Fruit fly (Drosophila melanogaster) whole organism: ENCODE results near the gene CG5909.

Source experiments
- CG8478 ChIP-seq: fragments of >200 bp; optimal IDR thresholded peaks from 2 replicates; lab custom pipeline; 2018; ENCODE audit warnings: inconsistent platforms
- Dll ChIP-seq: fragments of >200 bp; optimal IDR thresholded peaks from 2 replicates; lab custom pipeline; 2017
- EcR ChIP-seq, 2 experiments: fragments of >200 bp; optimal IDR thresholded peaks; 2 replicates each; lab custom pipeline; 2017; ENCODE audit warnings: missing biosample characterization in 2 of 2, missing genetic modification characterization in 2 of 2, missing genetic modification reagents in 2 of 2
- pan ChIP-seq: fragments of >200 bp; optimal IDR thresholded peaks from 2 replicates; lab custom pipeline; 2017
- psq ChIP-seq: fragments of >200 bp; optimal IDR thresholded peaks from 2 replicates; lab custom pipeline; 2017
- usp ChIP-seq: fragments of >200 bp; optimal IDR thresholded peaks from 2 replicates; lab custom pipeline; 2017; ENCODE audit warnings: missing biosample characterization, missing genetic modification characterization, mixed read lengths

CG5909 gene

dm6 chr3R:27178546-27179375 is 17.8 kb downstream of the CG5909 start:
- TF ChIP-seq psq (lab: Kevin White, UChicago) (no peak), Dll (lab: Kevin White, UChicago) (no peak), pan (lab: Kevin White, UChicago) (no peak), usp (GFP tag; lab: Kevin White, UChicago) (no peak), EcR (GFP tag; optimal IDR thresholded peaks at IDR 0.05; lab: Kevin White, UChicago) (no peak), CG8478 (lab: Kevin White, UChicago) (no peak)

- TF ChIP-seq CG8478 (lab: Kevin White, UChicago) (no peak), Dll (lab: Kevin White, UChicago) (no peak), psq (lab: Kevin White, UChicago) (no peak), pan (lab: Kevin White, UChicago) (no peak), EcR (GFP tag; optimal IDR thresholded peaks at IDR 0.05; lab: Kevin White, UChicago) (no peak), usp (GFP tag; lab: Kevin White, UChicago) (no peak)
Observed at dm6 chr3R:27181074-27181473, 20.1 kb downstream of the CG5909 start.

- TF ChIP-seq Dll (lab: Kevin White, UChicago) (no peak), pan (lab: Kevin White, UChicago) (no peak), EcR (GFP tag; optimal IDR thresholded peaks at IDR 0.05; lab: Kevin White, UChicago) (no peak), CG8478 (lab: Kevin White, UChicago) (no peak), psq (lab: Kevin White, UChicago) (no peak), usp (GFP tag; lab: Kevin White, UChicago) (no peak)
Observed at dm6 chr3R:27185933-27186571, 25.1 kb downstream of the CG5909 start.

- TF ChIP-seq CG8478 (lab: Kevin White, UChicago) (no peak), pan (lab: Kevin White, UChicago) (no peak), usp (GFP tag; lab: Kevin White, UChicago) (no peak), EcR (GFP tag; optimal IDR thresholded peaks at IDR 0.05; lab: Kevin White, UChicago) (no peak), psq (lab: Kevin White, UChicago) (no peak), Dll (lab: Kevin White, UChicago) (no peak)
Observed at dm6 chr3R:27186849-27187248, 25.9 kb downstream of the CG5909 start.

dm6 chr3R:27193079-27193478 is 32.1 kb downstream of the CG5909 start:
- TF ChIP-seq psq (lab: Kevin White, UChicago): no peak
- no peak for TF ChIP-seq Dll (lab: Kevin White, UChicago)
- no peak for TF ChIP-seq pan (lab: Kevin White, UChicago)
- no peak for TF ChIP-seq usp (GFP tag; lab: Kevin White, UChicago)
- no peak for TF ChIP-seq EcR (GFP tag; optimal IDR thresholded peaks at IDR 0.05; lab: Kevin White, UChicago)
- TF ChIP-seq CG8478 (lab: Kevin White, UChicago): no peak

dm6 chr3R:27194106-27194505 is 33.1 kb downstream of the CG5909 start, which contains the start of gene Ser:
TSS of gene Ser (minus strand) at chr3R:27194267.
- TF ChIP-seq EcR (GFP tag; optimal IDR thresholded peaks at IDR 0.05; lab: Kevin White, UChicago) (no peak), Dll (lab: Kevin White, UChicago) (peak; percentile 30)

dm6 chr3R:27196866-27197265 is 35.9 kb downstream of the CG5909 start:
- no peak for TF ChIP-seq Dll (lab: Kevin White, UChicago)
- TF ChIP-seq CG8478 (lab: Kevin White, UChicago): no peak
- no peak for TF ChIP-seq pan (lab: Kevin White, UChicago)
- no peak for TF ChIP-seq psq (lab: Kevin White, UChicago)
- TF ChIP-seq usp (GFP tag; lab: Kevin White, UChicago): no peak
- no peak for TF ChIP-seq EcR (GFP tag; optimal IDR thresholded peaks at IDR 0.05; lab: Kevin White, UChicago)

dm6 chr3R:27197581-27197980 is 36.6 kb downstream of the CG5909 start:
- no peak for TF ChIP-seq CG8478 (lab: Kevin White, UChicago)
- no peak for TF ChIP-seq pan (lab: Kevin White, UChicago)
- no peak for TF ChIP-seq usp (GFP tag; lab: Kevin White, UChicago)
- TF ChIP-seq Dll (lab: Kevin White, UChicago): no peak
- TF ChIP-seq EcR (GFP tag; optimal IDR thresholded peaks at IDR 0.05; lab: Kevin White, UChicago): no peak
- TF ChIP-seq psq (lab: Kevin White, UChicago): no peak

dm6 chr3R:27198883-27199780 is 38.2 kb downstream of the CG5909 start:
- TF ChIP-seq usp (GFP tag; lab: Kevin White, UChicago): no peak
- TF ChIP-seq EcR (GFP tag; optimal IDR thresholded peaks at IDR 0.05; lab: Kevin White, UChicago): no peak
- TF ChIP-seq psq (lab: Kevin White, UChicago): no peak
- no peak for TF ChIP-seq CG8478 (lab: Kevin White, UChicago)
- no peak for TF ChIP-seq pan (lab: Kevin White, UChicago)
- TF ChIP-seq Dll (lab: Kevin White, UChicago): no peak

dm6 chr3R:27201538-27202281 is 40.8 kb downstream of the CG5909 start:
- no peak for TF ChIP-seq psq (lab: Kevin White, UChicago)
- TF ChIP-seq pan (lab: Kevin White, UChicago): no peak
- no peak for TF ChIP-seq CG8478 (lab: Kevin White, UChicago)
- no peak for TF ChIP-seq EcR (GFP tag; optimal IDR thresholded peaks at IDR 0.05; lab: Kevin White, UChicago)
- TF ChIP-seq usp (GFP tag; lab: Kevin White, UChicago): no peak
- peak; percentile 41 for TF ChIP-seq Dll (lab: Kevin White, UChicago)
